Worm (Caenorhabditis elegans): ENCODE measurements around the gene cox-15.

ce11 chrII:11281666-11282065 lies 46.9 kb upstream of the cox-15 start, which contains the start of gene unc-130:
- TF ChIP-seq him-1 (tag; optimal IDR thresholded peaks at IDR 0.05) (no peak), dao-5 (tag; optimal IDR thresholded peaks at IDR 0.05) (no peak), W03F9.2 (tag; optimal IDR thresholded peaks at IDR 0.05) (no peak)
